Fruit fly (Drosophila melanogaster): ENCODE measurements around the gene Ipp.

The Ipp gene

dm6 chr3R:13956809-13957351 lies 1.7 kb upstream of the Ipp start (continued):
- TF ChIP-seq odd (GFP tag; optimal IDR thresholded peaks at IDR 0.05) (no peak), prd (optimal IDR thresholded peaks at IDR 0.05) (no peak), prd (GFP tag; IDR thresholded peaks at IDR 0.05) (no peak), vnd (GFP tag; IDR thresholded peaks at IDR 0.05; ENCODE audit: partially characterized antibody) (no peak), Mes4 (GFP tag; optimal IDR thresholded peaks at IDR 0.05) (no peak), Dip3 (GFP tag; optimal IDR thresholded peaks at IDR 0.05) (no peak), CG32767 (GFP tag; IDR thresholded peaks at IDR 0.05) (no peak), Hr3 (GFP tag; optimal IDR thresholded peaks at IDR 0.05) (no peak), Oli (tag; optimal IDR thresholded peaks at IDR 0.05) (no peak), CG10147 (GFP tag; optimal IDR thresholded peaks at IDR 0.05) (no peak), al (GFP tag; IDR thresholded peaks at IDR 0.05) (no peak), wor (GFP tag; IDR thresholded peaks at IDR 0.05) (no peak), amos (GFP tag; IDR thresholded peaks at IDR 0.05; ENCODE audit: partially characterized antibody) (no peak), fd102C (GFP tag; optimal IDR thresholded peaks at IDR 0.05) (no peak), Scr (GFP tag; IDR thresholded peaks at IDR 0.05; ENCODE audit: partially characterized antibody) (no peak), CoRest (tag; optimal IDR thresholded peaks at IDR 0.05) (no peak), Aef1 (GFP tag; IDR thresholded peaks at IDR 0.05) (no peak), CG13424 (tag; optimal IDR thresholded peaks at IDR 0.05) (no peak), Gsc (GFP tag; IDR thresholded peaks at IDR 0.05) (no peak), CG2712 (tag; optimal IDR thresholded peaks at IDR 0.05) (peak; percentile 9), CG12769 (tag; optimal IDR thresholded peaks at IDR 0.05) (no peak), CG14667 (GFP tag; IDR thresholded peaks at IDR 0.05) (no peak), ro (GFP tag; IDR thresholded peaks at IDR 0.05) (no peak), CG4707 (GFP tag; optimal IDR thresholded peaks at IDR 0.05) (no peak), CG15514 (GFP tag; optimal IDR thresholded peaks at IDR 0.05) (no peak), CG7963 (GFP tag; IDR thresholded peaks at IDR 0.05; ENCODE audit: partially characterized antibody) (no peak), CG5180 (GFP tag; optimal IDR thresholded peaks at IDR 0.05) (no peak), MBD-R2 (GFP tag; IDR thresholded peaks at IDR 0.05) (no peak), CG12155 (GFP tag; optimal IDR thresholded peaks at IDR 0.05) (no peak)

- TF ChIP-seq CG7987 (GFP tag; optimal IDR thresholded peaks at IDR 0.05) = no peak
- TF ChIP-seq twi (tag; optimal IDR thresholded peaks at IDR 0.05) = no peak
- TF ChIP-seq danr (GFP tag; IDR thresholded peaks at IDR 0.05) = no peak
- TF ChIP-seq run (tag; optimal IDR thresholded peaks at IDR 0.05) = no peak
- TF ChIP-seq Hr51 (GFP tag; optimal IDR thresholded peaks at IDR 0.05) = no peak
- no peak for TF ChIP-seq lbe (GFP tag; optimal IDR thresholded peaks at IDR 0.05)
- no peak for TF ChIP-seq CG13894 (tag; optimal IDR thresholded peaks at IDR 0.05)
- no peak for TF ChIP-seq ro (GFP tag; IDR thresholded peaks at IDR 0.05)
- TF ChIP-seq CG5953 (GFP tag; IDR thresholded peaks at IDR 0.05) = no peak
- TF ChIP-seq crc (GFP tag; optimal IDR thresholded peaks at IDR 0.05) = no peak
- TF ChIP-seq CG3995 (GFP tag; optimal IDR thresholded peaks at IDR 0.05) = no peak
Observed at dm6 chr3R:13964074-13964473, 5.5 kb downstream of the Ipp start, which contains the start of gene Kots. Gene Kots, minus strand, starts transcription at chr3R:13964174.

- TF ChIP-seq CG34224 (GFP tag; IDR thresholded peaks at IDR 0.05; ENCODE audit: partially characterized antibody) (no peak), E2f1 (GFP tag; IDR thresholded peaks at IDR 0.05) (no peak), CG4328 (GFP tag; optimal IDR thresholded peaks at IDR 0.05) (no peak), Hmx (GFP tag; optimal IDR thresholded peaks at IDR 0.05) (no peak), CG8388 (GFP tag; optimal IDR thresholded peaks at IDR 0.05) (no peak), CG6175 (GFP tag; IDR thresholded peaks at IDR 0.05) (no peak), CG7839 (tag; optimal IDR thresholded peaks at IDR 0.05) (peak; percentile 21), CG13624 (GFP tag; optimal IDR thresholded peaks at IDR 0.05) (no peak), CG13894 (tag; optimal IDR thresholded peaks at IDR 0.05) (no peak), tgo (GFP tag; IDR thresholded peaks at IDR 0.05) (no peak), slp2 (GFP tag; optimal IDR thresholded peaks at IDR 0.05) (no peak), h (optimal IDR thresholded peaks at IDR 0.05) (no peak), Sry-β (GFP tag; optimal IDR thresholded peaks at IDR 0.05) (peak; percentile 78)
Observed at dm6 chr3R:13964513-13964975, 6.0 kb downstream of the Ipp start, which contains the start of gene Orc2. Gene Orc2, plus strand, starts transcription at chr3R:13964885.
